Worm (Caenorhabditis elegans): ENCODE results near the gene igdb-2.

- no peak for TF ChIP-seq ceh-82 (tag; optimal IDR thresholded peaks at IDR 0.05)
- TF ChIP-seq nhr-76 (tag; optimal IDR thresholded peaks at IDR 0.05): no peak
- no peak for TF ChIP-seq ces-1 (GFP tag; optimal IDR thresholded peaks at IDR 0.05)
- TF ChIP-seq unc-62 (GFP tag; optimal IDR thresholded peaks at IDR 0.05 in 1 of 2): no peak
- no peak for TF ChIP-seq unc-62 (tag; optimal IDR thresholded peaks at IDR 0.05)
- TF ChIP-seq arid-1 (GFP tag; conservative IDR thresholded peaks at IDR 0.05): no peak
- no peak for TF ChIP-seq zag-1 (tag; optimal IDR thresholded peaks at IDR 0.05)
- no peak for TF ChIP-seq ceh-44 (GFP tag; IDR thresholded peaks at IDR 0.05)
- no peak for TF ChIP-seq set-16 (GFP tag; IDR thresholded peaks at IDR 0.05)
- no peak for TF ChIP-seq ctbp-1 (GFP tag; IDR thresholded peaks at IDR 0.05)
Measured at ce11 chrIV:12468359-12468758, at the start of gene igdb-2.
